Fruit fly (Drosophila melanogaster): ENCODE data around the gene COX7AL2.
A peak's percentile ranks its signal among the peaks of the same experiment; 100 is the strongest.

COX7AL2 gene

dm6 chr2L:2217067-2217684 is 19.5 kb upstream of the COX7AL2 start, which contains the start of the genes CG15386, CG42371 and mio:
Gene CG15386, minus strand, starts transcription at chr2L:2217246.
Gene CG42371, minus strand, starts transcription at chr2L:2217246.
Gene mio, plus strand, starts transcription at chr2L:2217290.
- peak; percentile 60 for TF ChIP-seq CG17801 (GFP tag; optimal IDR thresholded peaks at IDR 0.05; ENCODE audit: partially characterized antibody)

DNA sequence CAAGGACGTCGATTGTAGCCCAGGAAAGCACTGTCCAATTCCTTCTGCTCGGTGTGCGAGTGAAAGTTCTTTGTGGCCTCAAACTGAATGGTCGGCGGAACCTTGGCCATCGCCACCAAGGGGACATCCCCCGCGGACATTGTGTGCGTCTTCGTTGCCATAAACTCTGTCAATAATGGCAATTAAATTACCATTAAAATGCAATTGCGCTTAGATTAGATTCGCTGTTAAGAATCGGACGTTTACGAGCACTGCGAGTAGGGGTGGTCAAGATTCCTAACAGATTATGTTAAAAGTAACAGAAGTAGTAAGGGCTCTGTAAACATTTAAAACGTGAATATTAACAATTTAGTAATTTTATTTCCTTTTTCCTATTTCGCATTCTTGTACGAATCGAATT is 18.4 kb upstream of the COX7AL2 start, which contains the start of gene daed:
daed (minus strand) TSS at position 247 of the 400 bp plus-strand sequence.
- no peak for TF ChIP-seq CG17801 (GFP tag; optimal IDR thresholded peaks at IDR 0.05; ENCODE audit: partially characterized antibody)

DNA sequence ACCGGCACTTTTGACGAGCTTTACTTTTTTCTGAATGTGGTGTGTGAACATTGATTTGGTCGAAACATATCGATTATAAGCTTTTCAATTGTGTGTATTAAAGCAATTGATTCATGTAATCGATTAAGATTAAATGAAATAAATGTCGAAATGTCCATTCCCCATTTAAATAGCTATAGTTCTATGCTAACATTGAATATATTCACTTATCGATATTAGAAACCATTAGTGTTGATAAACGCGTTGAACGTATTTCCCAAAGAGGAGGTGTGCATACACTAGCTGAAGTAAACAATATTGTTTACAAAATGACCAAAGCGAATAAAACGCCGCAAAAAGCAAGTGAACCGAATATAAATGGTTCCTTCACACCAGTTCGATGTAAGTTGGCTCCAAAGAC is 16.3 kb upstream of the COX7AL2 start, which contains the start of the genes Uch and CG34174:
Uch (minus strand) TSS at position 208 of the 400 bp plus-strand sequence.
CG34174 (plus strand) TSS at position 263 of the 400 bp plus-strand sequence.
- peak; percentile 43 for TF ChIP-seq CG17801 (GFP tag; optimal IDR thresholded peaks at IDR 0.05; ENCODE audit: partially characterized antibody)

- TF ChIP-seq CG17801 (GFP tag; optimal IDR thresholded peaks at IDR 0.05; ENCODE audit: partially characterized antibody): no peak
Observed at dm6 chr2L:2212478-2212877, 14.8 kb upstream of the COX7AL2 start, which contains the start of gene CG15385. Gene CG15385, minus strand, starts transcription at chr2L:2212571.

- TF ChIP-seq CG17801 (GFP tag; optimal IDR thresholded peaks at IDR 0.05; ENCODE audit: partially characterized antibody): no peak
Observed at dm6 chr2L:2209002-2209401, 11.3 kb upstream of the COX7AL2 start, which contains the start of gene CG33124. Gene CG33124, minus strand, starts transcription at chr2L:2209102.

DNA sequence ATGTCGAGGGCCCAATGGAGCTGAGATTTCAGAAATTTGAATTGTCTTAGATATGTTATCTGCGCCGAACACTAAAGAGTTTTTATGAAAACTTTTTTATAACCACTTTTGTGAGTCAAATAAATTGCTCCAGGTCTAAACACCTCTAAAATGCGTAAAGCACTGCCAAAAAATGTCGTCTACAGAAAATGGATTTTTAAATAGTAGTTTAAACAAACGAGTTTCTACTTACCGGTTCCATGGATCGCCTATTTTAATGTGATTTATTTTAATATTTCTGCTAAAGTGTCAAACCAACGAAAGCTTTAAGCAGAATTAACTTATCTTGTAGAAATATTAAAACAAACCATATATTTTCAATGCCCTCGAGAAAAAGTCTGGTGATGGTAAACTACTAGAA is 8.4 kb upstream of the COX7AL2 start, which contains the start of gene CG31668:
CG31668 (minus strand) TSS at position 101 of the 400 bp plus-strand sequence.
- TF ChIP-seq CG17801 (GFP tag; optimal IDR thresholded peaks at IDR 0.05; ENCODE audit: partially characterized antibody): no peak

dm6 chr2L:2202853-2203717 is 5.4 kb upstream of the COX7AL2 start:
- peak; percentile 57 for TF ChIP-seq CG17801 (GFP tag; optimal IDR thresholded peaks at IDR 0.05; ENCODE audit: partially characterized antibody)

DNA sequence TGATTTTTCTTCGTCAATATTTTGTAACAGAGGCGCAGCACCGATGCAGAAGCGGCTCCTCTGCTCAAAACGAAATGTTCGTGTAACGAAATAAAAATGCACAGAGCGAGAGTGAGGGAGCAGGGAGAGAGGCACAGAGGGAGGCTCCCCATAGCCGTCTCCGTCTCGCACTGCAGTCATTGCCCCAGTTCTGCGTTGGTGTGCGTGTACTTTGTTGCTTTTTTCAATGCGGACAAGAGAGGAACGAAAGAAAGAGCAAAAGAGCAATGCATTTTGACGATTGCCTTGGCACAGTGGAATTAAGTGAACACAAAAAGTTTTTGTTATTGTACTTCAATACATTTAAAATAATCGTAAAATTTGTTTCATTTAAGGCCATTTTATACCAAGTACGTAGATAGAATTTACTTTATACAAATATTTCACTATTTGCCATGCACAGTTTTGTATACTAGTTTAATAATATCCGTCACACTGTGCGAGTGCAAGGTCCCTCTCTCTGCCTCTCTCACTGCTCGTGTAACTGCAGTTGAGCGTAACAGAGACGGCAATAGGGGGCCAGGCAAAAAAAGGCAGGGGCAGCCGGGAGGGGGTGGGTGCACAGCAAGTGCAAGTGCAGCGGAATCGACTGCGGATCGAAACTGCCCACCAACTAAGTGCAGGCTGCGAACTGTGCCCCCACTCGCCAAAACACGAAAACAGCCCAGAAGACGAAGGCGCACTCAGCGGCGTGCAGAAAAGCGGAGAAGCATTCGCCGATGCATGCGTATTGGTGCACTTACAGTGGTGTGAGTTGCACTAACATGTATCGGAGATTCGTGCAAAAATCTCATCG is 4.5 kb upstream of the COX7AL2 start:
- TF ChIP-seq CG17801 (GFP tag; optimal IDR thresholded peaks at IDR 0.05; ENCODE audit: partially characterized antibody): peak; percentile 100

DNA sequence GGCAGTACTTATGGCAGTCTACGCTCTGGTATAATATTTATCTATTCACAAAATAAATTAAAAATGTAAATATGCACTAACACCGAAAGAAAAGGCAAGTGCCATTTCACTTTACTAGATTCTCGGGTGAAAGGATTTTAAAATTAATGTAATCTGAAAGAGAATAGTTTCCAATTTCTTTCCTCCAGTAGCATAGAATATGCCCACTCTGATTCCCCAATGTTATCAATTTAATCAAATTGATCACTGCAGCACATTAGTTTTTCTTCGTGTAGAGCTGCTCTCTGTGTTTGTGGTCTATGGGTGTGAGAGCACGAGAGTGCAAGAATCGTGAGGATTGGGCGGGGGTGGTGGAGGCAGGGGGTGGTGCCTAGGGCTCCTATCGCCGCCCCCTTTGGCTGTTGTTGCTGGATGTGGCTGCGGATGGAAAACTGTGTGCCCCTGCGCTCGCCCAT is 3.4 kb upstream of the COX7AL2 start:
- peak; percentile 82 for TF ChIP-seq CG17801 (GFP tag; optimal IDR thresholded peaks at IDR 0.05; ENCODE audit: partially characterized antibody)

dm6 chr2L:2200136-2201036 is 2.7 kb upstream of the COX7AL2 start:
- peak; percentile 70 for TF ChIP-seq CG17801 (GFP tag; optimal IDR thresholded peaks at IDR 0.05; ENCODE audit: partially characterized antibody)

- TF ChIP-seq CG17801 (GFP tag; optimal IDR thresholded peaks at IDR 0.05; ENCODE audit: partially characterized antibody): no peak
Observed at dm6 chr2L:2199433-2199796, 1.7 kb upstream of the COX7AL2 start.

DNA sequence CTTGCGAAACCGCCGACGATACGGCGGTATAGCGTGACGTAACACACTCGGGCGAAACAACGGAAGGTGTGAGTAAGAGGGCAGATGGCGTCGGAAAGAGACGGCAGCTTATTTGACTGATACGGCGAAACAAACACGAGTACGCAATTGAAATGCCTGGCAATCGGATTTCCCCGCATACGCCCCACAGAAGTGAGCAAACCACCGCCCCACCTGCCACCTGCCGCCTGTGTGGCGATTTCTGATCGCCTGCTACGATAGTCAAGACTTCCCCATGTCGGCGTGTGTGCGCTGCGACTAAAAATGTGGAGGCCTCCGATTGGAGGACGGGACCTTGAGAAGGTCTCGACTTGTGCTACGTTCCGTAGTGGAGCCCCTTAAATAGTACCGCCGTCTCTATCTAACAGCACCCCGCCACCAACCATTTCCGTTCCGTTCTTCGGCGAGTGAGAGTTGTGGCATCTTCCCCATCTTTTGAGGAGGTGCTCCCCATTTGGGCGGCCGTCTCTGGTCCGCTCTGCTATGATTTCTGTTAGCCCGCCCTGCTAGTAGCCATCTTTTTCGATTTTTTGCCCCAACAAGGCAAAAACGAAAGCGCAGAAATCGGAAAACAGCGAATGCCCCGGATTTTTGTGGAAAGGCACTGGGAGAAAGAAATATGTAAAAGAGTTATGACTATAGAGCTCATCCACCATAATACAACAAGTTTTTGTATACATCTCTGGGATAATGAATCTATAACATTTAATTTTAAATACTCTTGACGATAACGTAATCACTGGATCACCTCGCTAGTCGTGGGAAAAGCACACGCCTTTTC is 1.1 kb upstream of the COX7AL2 start:
- TF ChIP-seq CG17801 (GFP tag; optimal IDR thresholded peaks at IDR 0.05; ENCODE audit: partially characterized antibody): peak; percentile 52

dm6 chr2L:2198119-2198494 is 395 bp upstream of the COX7AL2 start:
- no peak for TF ChIP-seq CG17801 (GFP tag; optimal IDR thresholded peaks at IDR 0.05; ENCODE audit: partially characterized antibody)

All from ovary, adult (tissue).